Worm (Caenorhabditis elegans) whole organism, L2 larva: ENCODE results near the gene fbxc-20.
A peak's percentile ranks its signal among the peaks of the same experiment; 100 is the strongest.

Experiments used
- C34F6.9 ChIP-seq: fragments of 150-350 bp; optimal IDR thresholded peaks from 2 replicates; lab custom pipeline; 2014; ENCODE audit warnings: missing biosample characterization, missing genetic modification characterization
- F13H6.1 ChIP-seq: sonication (generic microtip); optimal IDR thresholded peaks from 2 replicates; lab custom pipeline; 2016; ENCODE audit warnings: missing genetic modification characterization, missing compliant biosample characterization
- R02D3.7 ChIP-seq: fragments of 150-350 bp; optimal IDR thresholded peaks from 2 replicates; lab custom pipeline; 2014; ENCODE audit warnings: missing biosample characterization, missing genetic modification characterization
- Y55F3AM.14 ChIP-seq: fragments of 200-800 bp; sonication (Bioruptor generic); optimal IDR thresholded peaks from 2 replicates; lab custom pipeline; 2018; ENCODE audit warnings: mild to moderate bottlenecking, missing genetic modification characterization, missing compliant biosample characterization
- ZK546.5 ChIP-seq: sonication (generic microtip); optimal IDR thresholded peaks from 2 replicates; lab custom pipeline; 2017; ENCODE audit warnings: missing biosample characterization, missing genetic modification characterization
- aly-2 ChIP-seq: fragments of 150-350 bp; optimal IDR thresholded peaks from 2 replicates; lab custom pipeline; 2014; ENCODE audit warnings: missing biosample characterization, missing genetic modification characterization
- ama-1 ChIP-seq: fragments of 150-350 bp; optimal IDR thresholded peaks from 2 replicates; lab custom pipeline; 2018; ENCODE audit warnings: inconsistent platforms
- blmp-1 ChIP-seq: sonication (generic microtip); optimal IDR thresholded peaks from 2 replicates; lab custom pipeline; 2017; ENCODE audit warnings: missing genetic modification characterization, mild to moderate bottlenecking, missing compliant biosample characterization, antibody characterized with exemption, moderate library complexity; ENCODE audit not compliant: insufficient read depth
- ceh-16 ChIP-seq: fragments of 150-350 bp; optimal IDR thresholded peaks from 2 replicates; lab custom pipeline; 2014; ENCODE audit warnings: missing biosample characterization, missing genetic modification characterization
- ceh-82 ChIP-seq: fragments of 150-350 bp; optimal IDR thresholded peaks from 2 replicates; lab custom pipeline; 2014; ENCODE audit warnings: missing biosample characterization, missing genetic modification characterization
- dmd-4 ChIP-seq: sonication (generic microtip); optimal IDR thresholded peaks from 2 replicates; lab custom pipeline; 2017; ENCODE audit warnings: missing biosample characterization, missing genetic modification characterization
- egl-27 ChIP-seq: sonication (generic microtip); optimal IDR thresholded peaks from 3 replicates; lab custom pipeline; 2017; ENCODE audit warnings: missing biosample characterization, missing genetic modification reagents, missing genetic modification characterization
- elt-1 ChIP-seq: fragments of 150-350 bp; optimal IDR thresholded peaks from 2 replicates; lab custom pipeline; 2014; ENCODE audit warnings: missing biosample characterization, missing genetic modification characterization
- elt-3 ChIP-seq: sonication (generic microtip); optimal IDR thresholded peaks from 2 replicates; lab custom pipeline; 2017; ENCODE audit warnings: missing biosample characterization, missing genetic modification characterization
- fos-1 ChIP-seq: fragments of 150-350 bp; optimal IDR thresholded peaks from 2 replicates; lab custom pipeline; 2014; ENCODE audit warnings: missing biosample characterization, missing genetic modification characterization
- gmeb-1 ChIP-seq: fragments of 150-350 bp; optimal IDR thresholded peaks from 2 replicates; lab custom pipeline; 2014; ENCODE audit warnings: missing biosample characterization, missing genetic modification characterization
- lin-13 ChIP-seq: fragments of 150-350 bp; optimal IDR thresholded peaks from 2 replicates; lab custom pipeline; 2014; ENCODE audit warnings: missing biosample characterization, missing genetic modification reagents, missing genetic modification characterization
- lin-39 ChIP-seq: fragments of 150-350 bp; optimal IDR thresholded peaks from 2 replicates; lab custom pipeline; 2014; ENCODE audit warnings: missing biosample characterization, missing genetic modification reagents, missing genetic modification characterization
- lsy-2 ChIP-seq, 2 experiments: fragments of 150-350 bp in 1 of 2; sonication (generic microtip) in 1 of 2; optimal IDR thresholded peaks; 2 replicates each; lab custom pipeline; 2014 to 2017; ENCODE audit warnings: missing biosample characterization in 2 of 2, missing genetic modification characterization in 2 of 2
- mbf-1 ChIP-seq: sonication (generic microtip); optimal IDR thresholded peaks from 2 replicates; lab custom pipeline; 2017; ENCODE audit warnings: missing biosample characterization, missing genetic modification characterization
- nhr-12 ChIP-seq: fragments of 150-350 bp; optimal IDR thresholded peaks from 2 replicates; lab custom pipeline; 2014; ENCODE audit warnings: missing biosample characterization, missing genetic modification characterization
- nhr-129 ChIP-seq: fragments of 150-350 bp; optimal IDR thresholded peaks from 2 replicates; lab custom pipeline; 2014; ENCODE audit warnings: missing biosample characterization, missing genetic modification characterization
- nhr-237 ChIP-seq: fragments of 150-350 bp; optimal IDR thresholded peaks from 2 replicates; lab custom pipeline; 2014; ENCODE audit warnings: missing biosample characterization, missing genetic modification characterization
- nhr-25 ChIP-seq: fragments of 150-350 bp; sonication (generic microtip); optimal IDR thresholded peaks from 3 replicates; lab custom pipeline; 2014; ENCODE audit warnings: missing biosample characterization, missing genetic modification characterization
- nhr-6 ChIP-seq: fragments of 150-350 bp; optimal IDR thresholded peaks from 2 replicates; lab custom pipeline; 2014; ENCODE audit warnings: missing biosample characterization, missing genetic modification characterization
- nhr-77 ChIP-seq: fragments of 150-350 bp; optimal IDR thresholded peaks from 2 replicates; lab custom pipeline; 2014; ENCODE audit warnings: missing biosample characterization, missing genetic modification characterization
- peb-1 ChIP-seq: fragments of 150-350 bp; optimal IDR thresholded peaks from 2 replicates; lab custom pipeline; 2014; ENCODE audit warnings: missing biosample characterization, missing genetic modification characterization
- skn-1 ChIP-seq: sonication (generic microtip); optimal IDR thresholded peaks from 2 replicates; lab custom pipeline; 2017; ENCODE audit warnings: missing biosample characterization, missing genetic modification characterization
- sma-3 ChIP-seq: sonication (generic microtip); optimal IDR thresholded peaks from 2 replicates; lab custom pipeline; 2016; ENCODE audit warnings: missing genetic modification reagents, missing genetic modification characterization, missing compliant biosample characterization
- snpc-4 ChIP-seq: fragments of 150-350 bp; optimal IDR thresholded peaks from 2 replicates; lab custom pipeline; 2014; ENCODE audit warnings: missing biosample characterization, missing genetic modification characterization
- unc-39 ChIP-seq: fragments of 150-350 bp; optimal IDR thresholded peaks from 2 replicates; lab custom pipeline; 2014; ENCODE audit warnings: missing biosample characterization, missing genetic modification characterization
- unc-62 ChIP-seq: fragments of 150-350 bp; optimal IDR thresholded peaks from 2 replicates; lab custom pipeline; 2014; ENCODE audit warnings: missing biosample characterization, missing genetic modification reagents, missing genetic modification characterization
- ztf-1 ChIP-seq: fragments of 200-800 bp; sonication (Bioruptor generic); conservative IDR thresholded peaks from 2 replicates; pipeline ENCODE4 v1.3.6; 2022; ENCODE audit warnings: missing genetic modification characterization, missing compliant biosample characterization
- ztf-11 ChIP-seq: sonication (generic microtip); optimal IDR thresholded peaks from 2 replicates; lab custom pipeline; 2017; ENCODE audit warnings: missing biosample characterization, missing genetic modification characterization
- ztf-4 ChIP-seq: fragments of 150-350 bp; optimal IDR thresholded peaks from 2 replicates; lab custom pipeline; 2014; ENCODE audit warnings: missing biosample characterization, missing genetic modification characterization

Gene fbxc-20

ce11 chrII:2431972-2432371 is 13.0 kb downstream of the fbxc-20 start, which contains the start of gene ceh-86:
Gene ceh-86 (minus strand): TSS chrII:2432072.
- TF ChIP-seq ceh-16 (no peak), peb-1 (no peak), ztf-1 (GFP tag; lab: Robert Waterston, UW) (no peak), snpc-4 (tag; lab: Kevin White, UChicago) (no peak), Y55F3AM.14 (no peak), nhr-237 (tag; lab: Kevin White, UChicago) (no peak), elt-3 (tag; lab: Kevin White, UChicago) (no peak), lin-13 (GFP tag; lab: Kevin White, UChicago) (no peak), dmd-4 (tag; lab: Kevin White, UChicago) (no peak), unc-62 (GFP tag; lab: Kevin White, UChicago) (no peak), lsy-2 (tag; optimal IDR thresholded peaks at IDR 0.05; lab: Kevin White, UChicago) (no peak), egl-27 (tag; lab: Kevin White, UChicago) (no peak), aly-2 (tag; lab: Kevin White, UChicago) (no peak), nhr-12 (tag; lab: Kevin White, UChicago) (no peak), gmeb-1 (tag; lab: Kevin White, UChicago) (no peak), ztf-11 (tag; lab: Kevin White, UChicago) (no peak), elt-1 (tag; lab: Kevin White, UChicago) (no peak), unc-39 (tag; lab: Kevin White, UChicago) (no peak), nhr-25 (tag; lab: Kevin White, UChicago) (no peak)

- TF ChIP-seq C34F6.9 (no peak), peb-1 (no peak), nhr-129 (no peak), blmp-1 (tag; lab: Kevin White, UChicago) (peak; percentile 73), dmd-4 (tag; lab: Kevin White, UChicago) (no peak), gmeb-1 (tag; lab: Kevin White, UChicago) (no peak)
Measured at ce11 chrII:2435566-2435965, 16.6 kb downstream of the fbxc-20 start.

- peak; percentile 7 for TF ChIP-seq elt-1 (tag; lab: Kevin White, UChicago)
- no peak for TF ChIP-seq skn-1 (tag; lab: Kevin White, UChicago)
- no peak for TF ChIP-seq blmp-1 (tag; lab: Kevin White, UChicago)
- TF ChIP-seq ceh-16 = peak; percentile 97
- no peak for TF ChIP-seq gmeb-1 (tag; lab: Kevin White, UChicago)
- TF ChIP-seq nhr-77 = no peak
- TF ChIP-seq R02D3.7 (tag; lab: Kevin White, UChicago) = no peak
- TF ChIP-seq egl-27 (tag; lab: Kevin White, UChicago) = no peak
Measured at ce11 chrII:2436757-2437156, 17.8 kb downstream of the fbxc-20 start.

- TF ChIP-seq fos-1 (tag; lab: Kevin White, UChicago) (peak; percentile 21), mbf-1 (tag; lab: Kevin White, UChicago) (no peak), gmeb-1 (tag; lab: Kevin White, UChicago) (no peak), ZK546.5 (tag; lab: Kevin White, UChicago) (no peak), lsy-2 (tag; optimal IDR thresholded peaks at IDR 0.05; lab: Kevin White, UChicago) (no peak), F13H6.1 (tag; lab: Kevin White, UChicago) (no peak)
Measured at ce11 chrII:2438180-2438579, 19.2 kb downstream of the fbxc-20 start.

ce11 chrII:2438944-2439343 is 20.0 kb downstream of the fbxc-20 start:
- TF ChIP-seq ceh-82 (tag; lab: Kevin White, UChicago) (no peak), ztf-11 (tag; lab: Kevin White, UChicago) (no peak), lin-39 (tag; lab: Kevin White, UChicago) (no peak), R02D3.7 (tag; lab: Kevin White, UChicago) (no peak), ZK546.5 (tag; lab: Kevin White, UChicago) (no peak), nhr-12 (tag; lab: Kevin White, UChicago) (no peak), ceh-16 (no peak), blmp-1 (tag; lab: Kevin White, UChicago) (no peak), nhr-6 (tag; lab: Kevin White, UChicago) (no peak), aly-2 (tag; lab: Kevin White, UChicago) (no peak), mbf-1 (tag; lab: Kevin White, UChicago) (no peak), nhr-129 (no peak), ztf-4 (tag; lab: Kevin White, UChicago) (no peak), C34F6.9 (no peak), ztf-1 (GFP tag; lab: Robert Waterston, UW) (no peak), ama-1 (lab: Kevin White, UChicago) (no peak), sma-3 (GFP tag; lab: Kevin White, UChicago) (no peak)
